Worm (Caenorhabditis elegans): ENCODE data around the gene shk-1.

- TF ChIP-seq unc-130 (GFP tag; optimal IDR thresholded peaks at IDR 0.05) (no peak), ceh-91 (GFP tag; IDR thresholded peaks at IDR 0.05) (no peak), zfh-2 (GFP tag; conservative IDR thresholded peaks at IDR 0.05) (no peak), ceh-58 (GFP tag; IDR thresholded peaks at IDR 0.05) (no peak), F49E8.2 (tag; optimal IDR thresholded peaks at IDR 0.05; ENCODE audit: insufficient read depth) (no peak), ets-4 (GFP tag; optimal IDR thresholded peaks at IDR 0.05) (no peak), F39B2.1 (GFP tag; IDR thresholded peaks at IDR 0.05) (no peak)
Observed at ce11 chrII:9741400-9741799, 16.6 kb upstream of the shk-1 start.
